Fruit fly (Drosophila melanogaster): ENCODE results near the gene dpr16.

The dpr16 gene

DNA sequence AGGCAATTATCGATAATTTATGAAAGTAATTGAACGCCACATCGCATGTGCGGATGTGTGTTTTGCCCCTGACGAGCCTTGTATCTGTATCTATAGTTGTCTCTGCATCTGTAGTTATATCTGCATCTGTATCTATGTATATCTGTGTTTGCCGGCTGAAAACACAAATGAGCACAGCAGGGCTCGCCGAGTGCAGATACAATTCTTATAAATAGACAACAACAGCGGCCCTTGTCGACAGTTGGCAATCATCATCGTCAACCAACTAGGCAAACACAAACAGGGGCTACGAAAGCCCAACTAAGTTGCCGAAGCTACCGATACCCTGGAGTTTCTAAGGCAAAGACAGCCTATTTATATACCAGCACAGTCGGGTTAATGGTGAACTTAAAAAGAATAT, 43.8 kb upstream of the dpr16 start (continued):
- TF ChIP-seq croc (GFP tag; conservative IDR thresholded peaks at IDR 0.05): no peak
- TF ChIP-seq cas (GFP tag; IDR thresholded peaks at IDR 0.05): no peak
- TF ChIP-seq Sry-β (GFP tag; optimal IDR thresholded peaks at IDR 0.05): no peak
- TF ChIP-seq Blimp-1 (GFP tag; optimal IDR thresholded peaks at IDR 0.05): no peak
- no peak for TF ChIP-seq Dip3 (GFP tag; optimal IDR thresholded peaks at IDR 0.05)
- TF ChIP-seq dm (GFP tag; optimal IDR thresholded peaks at IDR 0.05): no peak
- no peak for TF ChIP-seq D (optimal IDR thresholded peaks at IDR 0.05)
- TF ChIP-seq D (GFP tag; optimal IDR thresholded peaks at IDR 0.05): no peak
- TF ChIP-seq wor (GFP tag; IDR thresholded peaks at IDR 0.05): no peak
- TF ChIP-seq Mes4 (GFP tag; optimal IDR thresholded peaks at IDR 0.05): no peak
- no peak for TF ChIP-seq CG7839 (tag; optimal IDR thresholded peaks at IDR 0.05)
- peak; percentile 49; the same call in 1 of the 2 replicates for TF ChIP-seq ara (GFP tag; IDR thresholded peaks at IDR 0.05)
- no peak for TF ChIP-seq corto (GFP tag; optimal IDR thresholded peaks at IDR 0.05)
- TF ChIP-seq CG2199 (GFP tag; IDR thresholded peaks at IDR 0.05): peak; percentile 41; the same call in 1 of the 3 replicates
- 0 out of 3 replicates have a peak, but pooled peaks have one; percentile 26 for TF ChIP-seq z (GFP tag; IDR thresholded peaks at IDR 0.05)
- TF ChIP-seq CG11696 (GFP tag; IDR thresholded peaks at IDR 0.05): no peak
- no peak for TF ChIP-seq CG4404 (GFP tag; IDR thresholded peaks at IDR 0.05)
- no peak for TF ChIP-seq ftz-f1 (GFP tag; optimal IDR thresholded peaks at IDR 0.05)
- no peak for TF ChIP-seq CG14014 (GFP tag; IDR thresholded peaks at IDR 0.05)
- peak; percentile 36 for TF ChIP-seq CG1603 (tag; optimal IDR thresholded peaks at IDR 0.05)
- TF ChIP-seq ind (GFP tag; optimal IDR thresholded peaks at IDR 0.05): no peak
- TF ChIP-seq CG4730 (GFP tag; IDR thresholded peaks at IDR 0.05): no peak
- peak; percentile 21 for TF ChIP-seq PHDP (tag; optimal IDR thresholded peaks at IDR 0.05)
- no peak for TF ChIP-seq crp (GFP tag; optimal IDR thresholded peaks at IDR 0.05)
- TF ChIP-seq CG9932 (GFP tag; IDR thresholded peaks at IDR 0.05): no peak
- TF ChIP-seq lbe (GFP tag; optimal IDR thresholded peaks at IDR 0.05): no peak
- TF ChIP-seq GATAe (GFP tag; conservative IDR thresholded peaks at IDR 0.05): no peak
- no peak for TF ChIP-seq Sry-δ (GFP tag; optimal IDR thresholded peaks at IDR 0.05)
- TF ChIP-seq stwl (tag; optimal IDR thresholded peaks at IDR 0.05): no peak
- TF ChIP-seq CG6683 (GFP tag; optimal IDR thresholded peaks at IDR 0.05): no peak
- TF ChIP-seq Tbp (GFP tag; optimal IDR thresholded peaks at IDR 0.05): no peak
- TF ChIP-seq CG13296 (GFP tag; optimal IDR thresholded peaks at IDR 0.05): no peak
- TF ChIP-seq Sin3A (optimal IDR thresholded peaks at IDR 0.05): no peak
- peak; percentile 4 for TF ChIP-seq Bdp1 (GFP tag; optimal IDR thresholded peaks at IDR 0.05)
- TF ChIP-seq cwo (GFP tag; optimal IDR thresholded peaks at IDR 0.05): no peak
- peak; percentile 28 for TF ChIP-seq CG33557 (GFP tag; optimal IDR thresholded peaks at IDR 0.05)
- TF ChIP-seq C15 (GFP tag; IDR thresholded peaks at IDR 0.05): no peak
- no peak for TF ChIP-seq pum (GFP tag; optimal IDR thresholded peaks at IDR 0.05)
- TF ChIP-seq wdn (GFP tag; IDR thresholded peaks at IDR 0.05): no peak
- TF ChIP-seq NFAT (GFP tag; IDR thresholded peaks at IDR 0.05): no peak
- no peak for TF ChIP-seq Fer3 (tag; optimal IDR thresholded peaks at IDR 0.05)
- TF ChIP-seq CG7928 (GFP tag; optimal IDR thresholded peaks at IDR 0.05): no peak
- TF ChIP-seq ken (GFP tag; IDR thresholded peaks at IDR 0.05): no peak
- no peak for TF ChIP-seq CG43689 (GFP tag; IDR thresholded peaks at IDR 0.05)
- TF ChIP-seq fru (optimal IDR thresholded peaks at IDR 0.05): no peak
- TF ChIP-seq br (optimal IDR thresholded peaks at IDR 0.05): no peak
- TF ChIP-seq Gsc (GFP tag; IDR thresholded peaks at IDR 0.05): no peak
- no peak for TF ChIP-seq CG9797 (GFP tag; optimal IDR thresholded peaks at IDR 0.05)
- TF ChIP-seq CG4617 (GFP tag; optimal IDR thresholded peaks at IDR 0.05; ENCODE audit: borderline replicate concordance): no peak
- TF ChIP-seq tll (GFP tag; optimal IDR thresholded peaks at IDR 0.05): no peak
- TF ChIP-seq CG18599 (GFP tag; optimal IDR thresholded peaks at IDR 0.05): no peak
- TF ChIP-seq CG7357 (GFP tag; IDR thresholded peaks at IDR 0.05): no peak
- TF ChIP-seq CG10274 (GFP tag; optimal IDR thresholded peaks at IDR 0.05): no peak

All from whole organism, embryonic.